Fruit fly (Drosophila melanogaster): ENCODE results near the gene Ets96B.
A peak's percentile ranks its signal among the peaks of the same experiment; 100 is the strongest.

Gene Ets96B

DNA sequence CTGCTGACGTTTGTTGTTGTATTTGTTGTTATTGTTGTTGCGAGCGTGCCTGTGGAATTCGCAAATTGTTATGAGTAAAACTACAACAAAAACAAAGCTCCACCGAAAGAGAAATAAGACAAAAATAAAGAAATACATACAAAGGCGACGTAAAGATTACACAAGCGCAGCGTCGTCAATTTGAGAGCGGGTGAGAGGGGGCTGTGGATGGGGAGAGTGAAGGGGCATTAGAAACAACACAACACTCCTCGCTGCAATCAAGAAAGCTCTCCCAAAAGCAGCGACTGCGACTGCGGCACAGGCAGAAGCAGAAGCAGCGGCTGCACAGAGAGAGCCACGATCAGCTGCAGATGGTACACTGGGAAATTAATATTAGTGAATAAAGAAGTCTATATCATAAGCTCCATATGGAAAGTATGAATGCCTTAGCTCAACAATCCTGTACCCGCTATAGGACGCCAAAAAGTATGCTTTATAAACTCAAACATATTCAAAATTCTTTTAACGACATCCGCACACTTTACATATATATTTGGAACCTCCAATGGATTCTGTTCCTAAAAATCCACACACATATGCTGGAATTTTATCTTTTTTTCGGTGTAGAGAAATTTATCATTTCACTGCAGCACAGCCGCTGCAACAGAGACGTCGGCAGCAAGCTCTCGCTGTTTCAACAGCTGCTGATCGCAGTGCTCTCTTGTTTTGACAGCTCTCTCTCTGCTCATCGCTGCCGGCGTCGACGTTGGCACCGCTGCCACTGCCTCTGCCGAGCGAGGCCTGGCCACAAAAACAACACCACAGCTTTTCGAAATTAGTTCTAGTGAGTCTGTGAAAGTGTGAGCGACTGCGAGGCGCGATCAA, 19.1 kb upstream of the Ets96B start, which contains the start of gene CG13631 (continued):
- peak; percentile 89 for TF ChIP-seq CG11695 (GFP tag; IDR thresholded peaks at IDR 0.05)
- TF ChIP-seq az2 (GFP tag; optimal IDR thresholded peaks at IDR 0.05), result peak; percentile 97
- peak; percentile 82 for TF ChIP-seq CG12155 (GFP tag; optimal IDR thresholded peaks at IDR 0.05)
- peak; percentile 96 for TF ChIP-seq Six4 (GFP tag; optimal IDR thresholded peaks at IDR 0.05)
- peak; percentile 97 for TF ChIP-seq CG4820 (GFP tag; optimal IDR thresholded peaks at IDR 0.05)
- TF ChIP-seq CG5245 (GFP tag; optimal IDR thresholded peaks at IDR 0.05), result peak; percentile 94
- TF ChIP-seq CG17568 (GFP tag; optimal IDR thresholded peaks at IDR 0.05), result peak; percentile 82
- TF ChIP-seq CG33213 (GFP tag; optimal IDR thresholded peaks at IDR 0.05), result peak; percentile 86
- peak; percentile 98 for TF ChIP-seq CG17361 (GFP tag; IDR thresholded peaks at IDR 0.05)
- peak; percentile 78 for TF ChIP-seq zf30C (GFP tag; optimal IDR thresholded peaks at IDR 0.05)
- peak; percentile 94 for TF ChIP-seq gcm (GFP tag; optimal IDR thresholded peaks at IDR 0.05)
- TF ChIP-seq Trl (optimal IDR thresholded peaks at IDR 0.05), result peak; percentile 66 to 67
- peak; percentile 93 for TF ChIP-seq Trl (GFP tag; optimal IDR thresholded peaks at IDR 0.05)
- peak; percentile 87 for TF ChIP-seq ab (GFP tag; optimal IDR thresholded peaks at IDR 0.05)
- TF ChIP-seq lbe (GFP tag; optimal IDR thresholded peaks at IDR 0.05), result peak; percentile 89
- no peak for TF ChIP-seq zen2 (GFP tag; IDR thresholded peaks at IDR 0.05; ENCODE audit: partially characterized antibody)
- TF ChIP-seq fd102C (GFP tag; optimal IDR thresholded peaks at IDR 0.05), result no peak
- TF ChIP-seq zfh2 (GFP tag; optimal IDR thresholded peaks at IDR 0.05), result peak; percentile 45
- peak; percentile 90 for TF ChIP-seq CG12104 (GFP tag; optimal IDR thresholded peaks at IDR 0.05)
- TF ChIP-seq CG9727 (GFP tag; optimal IDR thresholded peaks at IDR 0.05), result peak; percentile 82
- TF ChIP-seq grn (GFP tag; optimal IDR thresholded peaks at IDR 0.05), result peak; percentile 61
- no peak for TF ChIP-seq MESR4 (GFP tag; optimal IDR thresholded peaks at IDR 0.05)
- no peak for TF ChIP-seq CG7745 (tag; optimal IDR thresholded peaks at IDR 0.05)
- TF ChIP-seq CG7372 (GFP tag; IDR thresholded peaks at IDR 0.05), result peak; percentile 83
- TF ChIP-seq CG4854 (GFP tag; optimal IDR thresholded peaks at IDR 0.05), result peak; percentile 86
- TF ChIP-seq CG6175 (GFP tag; IDR thresholded peaks at IDR 0.05), result no peak
- TF ChIP-seq mld (GFP tag; IDR thresholded peaks at IDR 0.05; ENCODE audit: partially characterized antibody), result no peak
- peak; percentile 70 for TF ChIP-seq CG14965 (GFP tag; optimal IDR thresholded peaks at IDR 0.05; ENCODE audit: borderline replicate concordance)
- TF ChIP-seq NC2β (GFP tag; optimal IDR thresholded peaks at IDR 0.05), result peak; percentile 95
- peak; percentile 10 for TF ChIP-seq emc (GFP tag; optimal IDR thresholded peaks at IDR 0.05)
- peak; percentile 88 for TF ChIP-seq CG14441 (GFP tag; IDR thresholded peaks at IDR 0.05)
- TF ChIP-seq ham (GFP tag; IDR thresholded peaks at IDR 0.05), result no peak
- TF ChIP-seq lov (optimal IDR thresholded peaks at IDR 0.05), result no peak
- peak; percentile 87 for TF ChIP-seq lov (GFP tag; IDR thresholded peaks at IDR 0.05)
- TF ChIP-seq Sox100B (GFP tag; optimal IDR thresholded peaks at IDR 0.05), result peak; percentile 97
- TF ChIP-seq inv (GFP tag; IDR thresholded peaks at IDR 0.05; ENCODE audit: partially characterized antibody), result no peak
- peak; percentile 72 for TF ChIP-seq CG3281 (GFP tag; optimal IDR thresholded peaks at IDR 0.05)
- TF ChIP-seq pros (GFP tag; optimal IDR thresholded peaks at IDR 0.05), result no peak
- peak; percentile 91 for TF ChIP-seq run (tag; optimal IDR thresholded peaks at IDR 0.05)
- TF ChIP-seq CG4328 (GFP tag; optimal IDR thresholded peaks at IDR 0.05), result peak; percentile 84
- peak; percentile 86 for TF ChIP-seq kah (GFP tag; optimal IDR thresholded peaks at IDR 0.05)
- TF ChIP-seq br (optimal IDR thresholded peaks at IDR 0.05), result no peak
- TF ChIP-seq bigmax (GFP tag; optimal IDR thresholded peaks at IDR 0.05), result no peak
- TF ChIP-seq E2f2 (GFP tag; IDR thresholded peaks at IDR 0.05), result peak; percentile 65
- TF ChIP-seq CG18764 (GFP tag; optimal IDR thresholded peaks at IDR 0.05), result peak; percentile 90
- peak; percentile 96 for TF ChIP-seq Hsf (GFP tag; optimal IDR thresholded peaks at IDR 0.05)
- TF ChIP-seq CG1832 (GFP tag; optimal IDR thresholded peaks at IDR 0.05), result no peak
- TF ChIP-seq grau (tag; optimal IDR thresholded peaks at IDR 0.05), result peak; percentile 92
- peak; percentile 95 to 97 for TF ChIP-seq chif (GFP tag; optimal IDR thresholded peaks at IDR 0.05)
- TF ChIP-seq trem (tag; optimal IDR thresholded peaks at IDR 0.05), result peak; percentile 94
